Fruit fly (Drosophila melanogaster) whole organism, wandering third instar larva: Measurements from ENCODE around the gene CG12502.

Source experiments
- Abd-B ChIP-seq: fragments of >200 bp; optimal IDR thresholded peaks from 2 replicates; lab custom pipeline; 2017; ENCODE audit warnings: missing biosample characterization, missing genetic modification characterization
- dl ChIP-seq, 2 experiments: fragments of 175-275, 200-275 bp in 1 of 2; fragments of 200-275 bp in 1 of 2; sonication (Bioruptor generic); optimal IDR thresholded peaks; lab custom pipeline; 2018; ENCODE audit warnings: mild to moderate bottlenecking in 2 of 2, missing biosample characterization in 2 of 2, missing genetic modification characterization in 2 of 2, moderate library complexity in 2 of 2; ENCODE audit not compliant: partially characterized antibody in 2 of 2, insufficient read depth in 1 of 2
- fru ChIP-seq: fragments of 200-800 bp; sonication (Bioruptor generic); optimal IDR thresholded peaks from 3 replicates; lab custom pipeline; 2016; ENCODE audit warnings: missing biosample characterization, mild to moderate bottlenecking, missing genetic modification characterization
- lola ChIP-seq: fragments of >200 bp; optimal IDR thresholded peaks from 2 replicates; lab custom pipeline; 2017; ENCODE audit warnings: missing biosample characterization, missing genetic modification characterization
- pan ChIP-seq: fragments of >200 bp; optimal IDR thresholded peaks from 2 replicates; lab custom pipeline; 2017
- sage ChIP-seq: fragments of 200-800 bp; sonication (Bioruptor generic); optimal IDR thresholded peaks from 2 replicates; lab custom pipeline; 2016; ENCODE audit warnings: missing biosample characterization, mild to moderate bottlenecking, missing genetic modification characterization

DNA sequence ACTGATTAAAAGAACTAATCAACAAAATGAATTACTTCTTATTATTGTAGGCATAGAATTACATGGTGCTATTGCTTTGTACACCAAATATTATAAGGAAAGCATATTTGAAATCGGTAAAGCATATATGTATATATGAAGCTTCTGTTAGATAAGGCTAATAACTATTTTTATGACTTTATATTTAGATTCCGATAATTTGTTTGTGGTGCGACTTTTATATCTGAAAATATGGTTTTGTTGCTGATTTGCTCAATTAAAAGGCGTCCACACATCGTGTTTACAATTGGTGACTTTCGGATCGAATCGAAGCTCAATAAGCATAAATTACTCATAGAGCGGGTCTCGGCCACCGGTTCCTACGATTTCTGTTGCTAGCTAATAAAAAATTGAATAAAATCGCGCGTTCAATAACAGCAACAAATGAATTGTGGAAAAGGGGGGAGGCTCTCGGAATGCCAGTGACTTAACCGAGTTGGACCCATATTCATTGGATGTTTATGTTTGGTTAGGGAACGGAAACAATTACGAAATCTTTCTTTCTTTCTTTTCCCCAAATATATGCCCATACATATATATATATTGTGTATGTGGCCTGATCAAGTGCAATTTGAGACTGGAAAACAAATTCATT, 20.5 kb downstream of the CG12502 start:
- TF ChIP-seq sage (GFP tag; lab: Kevin White, UChicago) (no peak), dl (GFP tag; optimal IDR thresholded peaks at IDR 0.05; lab: Kevin White, UChicago; ENCODE audit: insufficient read depth in 1 of 2, partially characterized antibody in 2 of 2) (no peak), pan (no peak), Abd-B (GFP tag; lab: Kevin White, UChicago) (no peak), fru (GFP tag; lab: Kevin White, UChicago) (no peak), lola (GFP tag; lab: Kevin White, UChicago) (no peak)
